Worm (Caenorhabditis elegans): ENCODE measurements around the gene tbcc-1.

ce11 chrIII:2757478-2757877 lies 30.8 kb upstream of the tbcc-1 start:
- TF ChIP-seq ama-1 (optimal IDR thresholded peaks at IDR 0.05) = no peak
- TF ChIP-seq lin-14 (GFP tag; optimal IDR thresholded peaks at IDR 0.05) = no peak
- no peak for TF ChIP-seq unc-30 (tag; optimal IDR thresholded peaks at IDR 0.05)
- no peak for TF ChIP-seq lir-3 (tag; optimal IDR thresholded peaks at IDR 0.05; ENCODE audit: poor library complexity)
- no peak for TF ChIP-seq egl-13 (tag; optimal IDR thresholded peaks at IDR 0.05)
- no peak for TF ChIP-seq lin-13 (GFP tag; optimal IDR thresholded peaks at IDR 0.05)
- no peak for TF ChIP-seq isw-1 (GFP tag; IDR thresholded peaks at IDR 0.05)

Measured in whole organism, L1 larva.